Worm (Caenorhabditis elegans): Measurements from ENCODE around the gene cri-3.

cri-3 gene

ce11 chrIII:3370054-3370453 is 26.1 kb upstream of the cri-3 start, which contains the start of gene prk-2:
TSS of gene prk-2 (minus strand) at chrIII:3370209.
- TF ChIP-seq unc-86 (tag; optimal IDR thresholded peaks at IDR 0.05) (no peak), K02D7.2 (tag; optimal IDR thresholded peaks at IDR 0.05) (no peak), tbx-7 (tag; optimal IDR thresholded peaks at IDR 0.05) (no peak), hlh-30 (tag; optimal IDR thresholded peaks at IDR 0.05; ENCODE audit: insufficient read depth) (no peak), syd-9 (tag; optimal IDR thresholded peaks at IDR 0.05) (no peak), ceh-48 (tag; optimal IDR thresholded peaks at IDR 0.05) (no peak), che-1 (tag; optimal IDR thresholded peaks at IDR 0.05) (no peak), dve-1 (tag; optimal IDR thresholded peaks at IDR 0.05) (no peak), elt-2 (tag; optimal IDR thresholded peaks at IDR 0.05) (peak; percentile 90)

DNA sequence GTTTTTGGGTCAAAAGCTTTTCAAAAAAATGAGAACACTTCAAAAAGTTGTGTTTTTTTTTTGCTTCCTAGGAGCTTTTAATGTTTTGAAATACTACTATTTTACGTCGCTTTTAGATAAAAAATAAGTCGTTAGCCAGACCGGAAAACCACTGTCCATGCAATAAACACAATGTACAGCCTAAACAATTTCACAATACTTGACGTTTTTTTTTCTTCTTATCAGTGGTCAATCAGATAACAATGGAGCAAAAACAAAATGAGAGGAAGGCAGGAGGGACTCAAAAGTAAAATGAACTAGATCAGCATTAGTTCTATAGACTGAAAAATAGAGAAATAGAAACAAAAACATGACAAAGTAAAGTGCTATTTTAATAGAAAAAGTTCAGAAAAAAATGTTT is 25.4 kb upstream of the cri-3 start:
- peak; percentile 53 for TF ChIP-seq elt-2 (tag; optimal IDR thresholded peaks at IDR 0.05)
- no peak for TF ChIP-seq ceh-34 (tag; optimal IDR thresholded peaks at IDR 0.05)

DNA sequence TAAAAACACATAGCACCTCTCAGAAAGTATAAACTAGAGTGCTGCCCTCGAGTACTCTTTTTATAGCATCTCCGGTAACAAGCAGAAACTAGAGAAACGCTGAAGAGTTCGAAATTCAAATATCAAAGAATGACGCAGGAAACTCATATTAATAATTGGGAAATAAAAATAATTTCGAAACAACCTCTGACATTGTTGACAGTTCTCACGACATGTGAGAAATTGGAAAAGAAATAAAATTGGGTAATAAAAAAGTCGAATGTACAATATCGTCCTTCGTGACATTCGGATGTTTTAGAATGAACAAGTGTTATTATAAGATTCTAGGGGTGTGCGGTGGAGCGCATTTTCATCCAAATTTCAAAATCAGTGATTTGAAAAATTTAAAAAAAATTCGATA is 23.9 kb upstream of the cri-3 start:
- no peak for TF ChIP-seq rnt-1 (tag; optimal IDR thresholded peaks at IDR 0.05)
- no peak for TF ChIP-seq ceh-24 (tag; optimal IDR thresholded peaks at IDR 0.05)
- TF ChIP-seq fkh-10 (GFP tag; optimal IDR thresholded peaks at IDR 0.05) = no peak
- no peak for TF ChIP-seq ztf-16 (tag; optimal IDR thresholded peaks at IDR 0.05)
- TF ChIP-seq pag-3 (tag; optimal IDR thresholded peaks at IDR 0.05; ENCODE audit: borderline replicate concordance) = no peak
- TF ChIP-seq ceh-14 (tag; optimal IDR thresholded peaks at IDR 0.05) = no peak
- no peak for TF ChIP-seq nfya-1 (tag; optimal IDR thresholded peaks at IDR 0.05)
- no peak for TF ChIP-seq fkh-6 (tag; optimal IDR thresholded peaks at IDR 0.05)
- no peak for TF ChIP-seq C08G9.2 (tag; optimal IDR thresholded peaks at IDR 0.05)
- TF ChIP-seq tbx-7 (tag; optimal IDR thresholded peaks at IDR 0.05) = no peak
- TF ChIP-seq dve-1 (tag; optimal IDR thresholded peaks at IDR 0.05) = no peak
- TF ChIP-seq che-1 (tag; optimal IDR thresholded peaks at IDR 0.05) = no peak
- no peak for TF ChIP-seq pha-2 (tag; optimal IDR thresholded peaks at IDR 0.05)
- no peak for TF ChIP-seq ets-4 (tag; optimal IDR thresholded peaks at IDR 0.05)
- no peak for TF ChIP-seq ceh-48 (tag; optimal IDR thresholded peaks at IDR 0.05)
- no peak for TF ChIP-seq hlh-6 (tag; optimal IDR thresholded peaks at IDR 0.05)
- no peak for TF ChIP-seq sox-4 (tag; optimal IDR thresholded peaks at IDR 0.05)
- TF ChIP-seq ceh-19 (GFP tag; optimal IDR thresholded peaks at IDR 0.05) = no peak

ce11 chrIII:3377134-3377533 is 19.0 kb upstream of the cri-3 start:
- TF ChIP-seq fkh-6 (tag; optimal IDR thresholded peaks at IDR 0.05) = no peak
- no peak for TF ChIP-seq elt-4 (tag; optimal IDR thresholded peaks at IDR 0.05)
- no peak for TF ChIP-seq hlh-6 (tag; optimal IDR thresholded peaks at IDR 0.05)
- no peak for TF ChIP-seq gmeb-2 (tag; optimal IDR thresholded peaks at IDR 0.05)
- TF ChIP-seq hlh-13 (GFP tag; optimal IDR thresholded peaks at IDR 0.05) = no peak
- TF ChIP-seq ceh-2 (tag; optimal IDR thresholded peaks at IDR 0.05) = no peak
- no peak for TF ChIP-seq rnt-1 (tag; optimal IDR thresholded peaks at IDR 0.05)
- no peak for TF ChIP-seq lin-11 (tag; optimal IDR thresholded peaks at IDR 0.05)
- no peak for TF ChIP-seq ceh-24 (tag; optimal IDR thresholded peaks at IDR 0.05)
- TF ChIP-seq zip-5 (tag; optimal IDR thresholded peaks at IDR 0.05) = no peak
- no peak for TF ChIP-seq nhr-232 (tag; optimal IDR thresholded peaks at IDR 0.05)
- no peak for TF ChIP-seq ceh-14 (tag; optimal IDR thresholded peaks at IDR 0.05)
- TF ChIP-seq odd-2 (tag; optimal IDR thresholded peaks at IDR 0.05) = no peak
- TF ChIP-seq ceh-31 (tag; optimal IDR thresholded peaks at IDR 0.05) = no peak
- no peak for TF ChIP-seq ahr-1 (tag; optimal IDR thresholded peaks at IDR 0.05)
- TF ChIP-seq dve-1 (tag; optimal IDR thresholded peaks at IDR 0.05) = no peak

- no peak for TF ChIP-seq nfya-1 (tag; optimal IDR thresholded peaks at IDR 0.05)
- no peak for TF ChIP-seq unc-55 (GFP tag; optimal IDR thresholded peaks at IDR 0.05)
- no peak for TF ChIP-seq ceh-45 (GFP tag; IDR thresholded peaks at IDR 0.05)
- TF ChIP-seq elt-4 (tag; optimal IDR thresholded peaks at IDR 0.05) = no peak
- TF ChIP-seq pax-1 (tag; optimal IDR thresholded peaks at IDR 0.05) = no peak
- no peak for TF ChIP-seq hlh-30 (tag; optimal IDR thresholded peaks at IDR 0.05; ENCODE audit: insufficient read depth)
- TF ChIP-seq odd-2 (tag; optimal IDR thresholded peaks at IDR 0.05) = no peak
Observed at ce11 chrIII:3377700-3378099, 18.5 kb upstream of the cri-3 start.

All from whole organism, late embryonic.